Worm (Caenorhabditis elegans) whole organism, young adult: ENCODE results near the gene Y75B8A.34.

ENCODE experiments used
- B0261.1 ChIP-seq: sonication (generic microtip); optimal IDR thresholded peaks from 2 replicates; lab custom pipeline; 2016; ENCODE audit warnings: mild to moderate bottlenecking, missing genetic modification characterization, moderate library complexity, missing compliant biosample characterization
- C06A6.2 ChIP-seq: fragments of 200-800 bp; sonication (Bioruptor generic); conservative IDR thresholded peaks from 2 replicates; pipeline ENCODE4 v1.3.6; 2022; ENCODE audit warnings: missing genetic modification characterization, missing compliant biosample characterization
- F10E7.11 ChIP-seq: sonication (generic microtip); optimal IDR thresholded peaks from 2 replicates; lab custom pipeline; 2017; ENCODE audit warnings: mild to moderate bottlenecking, missing genetic modification characterization, moderate library complexity, missing compliant biosample characterization
- F22D6.2 ChIP-seq: sonication (generic microtip); optimal IDR thresholded peaks from 2 replicates; lab custom pipeline; 2016; ENCODE audit warnings: mild to moderate bottlenecking, missing genetic modification characterization, missing compliant biosample characterization
- F33H1.4 ChIP-seq: fragments of 200-800 bp; sonication (Bioruptor generic); IDR thresholded peaks from 2 replicates; pipeline ENCODE4 v1.3.6; 2022; ENCODE audit warnings: missing genetic modification reagents, missing genetic modification characterization, missing compliant biosample characterization
- F49E8.2 ChIP-seq: sonication (generic microtip); optimal IDR thresholded peaks from 3 replicates; lab custom pipeline; 2017; ENCODE audit warnings: missing genetic modification characterization, mild to moderate bottlenecking, missing compliant biosample characterization, antibody characterized with exemption, moderate library complexity; ENCODE audit not compliant: insufficient read depth
- K11D2.4 ChIP-seq: fragments of 200-800 bp; sonication (Bioruptor generic); IDR thresholded peaks from 2 replicates; pipeline ENCODE4 v1.3.6; 2022; ENCODE audit warnings: missing genetic modification reagents, missing genetic modification characterization, missing compliant biosample characterization
- K12H6.12 ChIP-seq: fragments of 200-800 bp; sonication (Bioruptor generic); optimal IDR thresholded peaks from 2 replicates; lab custom pipeline; 2018; ENCODE audit warnings: mild to moderate bottlenecking, missing genetic modification characterization, missing compliant biosample characterization
- T07F8.4 ChIP-seq: sonication (generic microtip); optimal IDR thresholded peaks from 2 replicates; lab custom pipeline; 2016; ENCODE audit warnings: mild to moderate bottlenecking, missing genetic modification characterization, moderate library complexity, missing compliant biosample characterization
- Y53G8AR.9 ChIP-seq: fragments of 200-800 bp; sonication (Bioruptor generic); conservative IDR thresholded peaks from 2 replicates; pipeline ENCODE4 v1.3.6; 2022; ENCODE audit warnings: missing genetic modification reagents, missing genetic modification characterization, missing compliant biosample characterization
- ama-1 ChIP-seq, 3 experiments: fragments of 150-350 bp in 1 of 3; sonication (generic microtip) in 2 of 3; optimal IDR thresholded peaks; 2 replicates each; lab custom pipeline; 2014 to 2018; ENCODE audit warnings: missing biosample characterization in 2 of 3, missing genetic modification characterization in 2 of 3, missing genetic modification reagents in 2 of 3
- bed-2 ChIP-seq: fragments of 200-800 bp; sonication (Bioruptor generic); IDR thresholded peaks from 2 replicates; pipeline ENCODE4 v1.3.6; 2022; ENCODE audit warnings: missing genetic modification reagents, missing genetic modification characterization, missing compliant biosample characterization
- cebp-1 ChIP-seq, 2 experiments: fragments of 200-800 bp in 1 of 2; sonication (Bioruptor generic) in 1 of 2; sonication (generic microtip) in 1 of 2; IDR thresholded peaks in 1 of 2; optimal IDR thresholded peaks in 1 of 2; 2 replicates each; pipeline versions ENCODE4 v1.3.6 to Lab custom; 2017 to 2022; ENCODE audit warnings: missing compliant biosample characterization in 2 of 2, missing genetic modification characterization in 2 of 2, mild to moderate bottlenecking in 1 of 2, missing genetic modification reagents in 1 of 2, moderate library complexity in 1 of 2
- ceh-100 ChIP-seq: fragments of 200-800 bp; sonication (Bioruptor generic); IDR thresholded peaks from 2 replicates; pipeline ENCODE4 v1.3.6; 2022; ENCODE audit warnings: missing genetic modification reagents, missing genetic modification characterization, missing compliant biosample characterization
- ceh-58 ChIP-seq: fragments of 200-800 bp; sonication (Bioruptor generic); IDR thresholded peaks from 2 replicates; pipeline ENCODE4 v1.3.6; 2022; ENCODE audit warnings: missing genetic modification characterization, missing compliant biosample characterization
- die-1 ChIP-seq: sonication (generic microtip); optimal IDR thresholded peaks from 2 replicates; lab custom pipeline; 2016; ENCODE audit warnings: missing genotype, mild to moderate bottlenecking, missing genetic modification characterization, missing compliant biosample characterization
- dpl-1 ChIP-seq: fragments of 150-350 bp; optimal IDR thresholded peaks from 2 replicates; lab custom pipeline; 2014; ENCODE audit warnings: missing biosample characterization, missing genetic modification reagents, missing genetic modification characterization
- ets-4 ChIP-seq: fragments of 200-800 bp; sonication (Bioruptor generic); optimal IDR thresholded peaks from 2 replicates; lab custom pipeline; 2018; ENCODE audit warnings: mild to moderate bottlenecking, missing genetic modification characterization, missing compliant biosample characterization
- him-1 ChIP-seq: sonication (generic microtip); optimal IDR thresholded peaks from 2 replicates; lab custom pipeline; 2016; ENCODE audit warnings: missing genotype, missing genetic modification reagents, missing genetic modification characterization, missing compliant biosample characterization
- hlh-26 ChIP-seq: fragments of 200-800 bp; sonication (Bioruptor generic); conservative IDR thresholded peaks from 2 replicates; pipeline ENCODE4 v1.3.6; 2022; ENCODE audit warnings: missing genetic modification reagents, missing genetic modification characterization, missing compliant biosample characterization
- hrde-1 ChIP-seq: sonication (generic microtip); optimal IDR thresholded peaks from 2 replicates; lab custom pipeline; 2016; ENCODE audit warnings: missing genetic modification characterization, mild to moderate bottlenecking, missing compliant biosample characterization, moderate library complexity, missing genotype, missing genetic modification reagents, borderline replicate concordance
- lin-26 ChIP-seq: fragments of 200-800 bp; sonication (Bioruptor generic); IDR thresholded peaks from 2 replicates; pipeline ENCODE4 v1.3.6; 2022; ENCODE audit warnings: missing genetic modification reagents, missing genetic modification characterization, missing compliant biosample characterization
- lin-35 ChIP-seq, 3 experiments: fragments of 150-350 bp in 2 of 3; sonication (generic microtip) in 1 of 3; optimal IDR thresholded peaks; 2 replicates each; lab custom pipeline; 2014 to 2018; ENCODE audit warnings: missing biosample characterization in 3 of 3, missing genetic modification characterization in 3 of 3, missing genetic modification reagents in 3 of 3
- lin-40 ChIP-seq: sonication (generic microtip); optimal IDR thresholded peaks from 2 replicates; lab custom pipeline; 2016; ENCODE audit warnings: missing genetic modification characterization, mild to moderate bottlenecking, missing compliant biosample characterization, missing genotype, missing genetic modification reagents
- lin-54 ChIP-seq: fragments of 200-800 bp; sonication (Bioruptor generic); optimal IDR thresholded peaks from 2 replicates; lab custom pipeline; 2018; ENCODE audit warnings: mild to moderate bottlenecking, missing genetic modification characterization, missing compliant biosample characterization
- madf-10 ChIP-seq: sonication (generic microtip); optimal IDR thresholded peaks from 2 replicates; lab custom pipeline; 2016; ENCODE audit warnings: mild to moderate bottlenecking, missing genetic modification characterization, missing compliant biosample characterization
- madf-3 ChIP-seq: fragments of 200-800 bp; sonication (Bioruptor generic); IDR thresholded peaks from 2 replicates; pipeline ENCODE4 v1.3.6; 2022; ENCODE audit warnings: missing genetic modification reagents, missing genetic modification characterization, missing compliant biosample characterization
- madf-8 ChIP-seq: fragments of 200-800 bp; sonication (Bioruptor generic); conservative IDR thresholded peaks from 2 replicates; pipeline ENCODE4 v1.3.6; 2022; ENCODE audit warnings: missing genetic modification reagents, missing genetic modification characterization, missing compliant biosample characterization
- mes-4 ChIP-seq: sonication (generic microtip); optimal IDR thresholded peaks from 2 replicates; lab custom pipeline; 2016; ENCODE audit warnings: missing genotype, missing genetic modification characterization, missing compliant biosample characterization
- mxl-1 ChIP-seq: sonication (generic microtip); optimal IDR thresholded peaks from 2 replicates; lab custom pipeline; 2016; ENCODE audit warnings: missing genetic modification characterization, missing compliant biosample characterization
- nfyb-1 ChIP-seq: fragments of 200-800 bp; sonication (Bioruptor generic); IDR thresholded peaks from 2 replicates; pipeline ENCODE4 v1.3.6; 2022; ENCODE audit warnings: missing genetic modification reagents, missing genetic modification characterization, missing compliant biosample characterization
- nhr-120 ChIP-seq: fragments of 200-800 bp; sonication (Bioruptor generic); IDR thresholded peaks from 2 replicates; pipeline ENCODE4 v1.3.6; 2022; ENCODE audit warnings: missing genetic modification characterization, missing compliant biosample characterization
- nhr-179 ChIP-seq: sonication (generic microtip); optimal IDR thresholded peaks from 2 replicates; lab custom pipeline; 2016; ENCODE audit warnings: mild to moderate bottlenecking, missing genetic modification characterization, missing compliant biosample characterization
- rec-8 ChIP-seq, 2 experiments: sonication (generic microtip); optimal IDR thresholded peaks; 2 replicates each; lab custom pipeline; 2016; ENCODE audit warnings: mild to moderate bottlenecking in 2 of 2, missing genetic modification characterization in 2 of 2, missing genetic modification reagents in 2 of 2, missing genotype in 2 of 2, missing biosample characterization in 1 of 2, missing compliant biosample characterization in 1 of 2, moderate library complexity in 1 of 2
- snpc-1.1 ChIP-seq: sonication (generic microtip); optimal IDR thresholded peaks from 2 replicates; lab custom pipeline; 2017; ENCODE audit warnings: missing genetic modification characterization, mild to moderate bottlenecking, missing compliant biosample characterization, antibody characterized with exemption, moderate library complexity, missing genotype, missing genetic modification reagents; ENCODE audit not compliant: insufficient read depth
- snpc-4 ChIP-seq, 5 experiments: fragments of 150-350 bp in 1 of 5; sonication (generic microtip) in 4 of 5; optimal IDR thresholded peaks; 2 replicates each; lab custom pipeline; 2014 to 2018; ENCODE audit warnings: missing genetic modification characterization in 5 of 5, missing biosample characterization in 3 of 5, antibody characterized with exemption in 2 of 5, mild to moderate bottlenecking in 2 of 5, missing compliant biosample characterization in 2 of 5, missing genotype in 2 of 5, moderate library complexity in 2 of 5, missing genetic modification reagents in 1 of 5
- somi-1 ChIP-seq: fragments of 200-800 bp; sonication (Bioruptor generic); optimal IDR thresholded peaks from 2 replicates; lab custom pipeline; 2018; ENCODE audit warnings: mild to moderate bottlenecking, missing genetic modification characterization, missing compliant biosample characterization
- tbp1 ChIP-seq: fragments of 200-800 bp; sonication (Bioruptor generic); optimal IDR thresholded peaks from 2 replicates; lab custom pipeline; 2018; ENCODE audit warnings: mild to moderate bottlenecking, missing genetic modification characterization, missing compliant biosample characterization
- unc-62 ChIP-seq: fragments of 150-350 bp; optimal IDR thresholded peaks from 2 replicates; lab custom pipeline; 2014; ENCODE audit warnings: missing biosample characterization, missing genetic modification reagents, missing genetic modification characterization
- zim-3 ChIP-seq: sonication (generic microtip); optimal IDR thresholded peaks from 2 replicates; lab custom pipeline; 2017; ENCODE audit warnings: mild to moderate bottlenecking, missing genetic modification characterization, moderate library complexity, missing compliant biosample characterization
- ztf-18 ChIP-seq: sonication (generic microtip); optimal IDR thresholded peaks from 2 replicates; lab custom pipeline; 2016; ENCODE audit warnings: missing genotype, mild to moderate bottlenecking, missing genetic modification characterization, missing compliant biosample characterization
- ztf-25 ChIP-seq: fragments of 200-800 bp; sonication (Bioruptor generic); IDR thresholded peaks from 2 replicates; pipeline ENCODE4 v1.3.6; 2022; ENCODE audit warnings: missing genetic modification reagents, missing genetic modification characterization, missing compliant biosample characterization

Y75B8A.34 gene

DNA sequence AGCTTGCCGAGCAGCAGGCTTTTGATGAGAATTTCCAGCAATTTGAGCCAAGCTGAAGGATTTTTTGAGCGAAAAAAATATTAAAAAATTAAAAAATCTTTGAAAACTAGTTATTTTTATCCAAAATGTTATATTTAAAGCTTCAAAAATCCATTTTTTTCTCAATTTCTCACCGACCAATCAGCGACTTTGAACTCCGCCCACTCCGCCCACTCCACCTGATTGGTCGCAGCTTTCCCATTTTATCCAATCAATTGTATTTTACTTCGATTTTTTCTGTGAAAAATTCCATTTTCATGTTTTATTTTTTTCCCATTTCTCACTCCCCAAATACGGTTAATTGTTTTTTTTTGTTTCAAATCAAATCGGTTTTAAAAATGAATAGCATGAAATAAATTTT lies 14.4 kb upstream of the Y75B8A.34 start:
- TF ChIP-seq F22D6.2 (tag; lab: Kevin White, UChicago) (no peak), nhr-120 (GFP tag; lab: Robert Waterston, UW) (no peak), bed-2 (GFP tag; lab: Robert Waterston, UW) (no peak), K12H6.12 (no peak), him-1 (tag; lab: Kevin White, UChicago) (peak; percentile 52), nfyb-1 (GFP tag; lab: Robert Waterston, UW) (peak; percentile 89), ets-4 (GFP tag; lab: Kevin White, UChicago) (no peak), ztf-25 (GFP tag; lab: Robert Waterston, UW) (no peak), F10E7.11 (tag; lab: Kevin White, UChicago) (no peak), nhr-179 (tag; lab: Kevin White, UChicago) (no peak), zim-3 (tag; lab: Kevin White, UChicago) (no peak), dpl-1 (no peak), T07F8.4 (tag; lab: Kevin White, UChicago) (no peak), madf-10 (tag; lab: Kevin White, UChicago) (no peak), mes-4 (no peak), hrde-1 (tag; lab: Kevin White, UChicago) (no peak), K11D2.4 (no peak)

- TF ChIP-seq C06A6.2 (GFP tag; lab: Robert Waterston, UW): no peak
Measured at ce11 chrIII:12349027-12349426, 10.3 kb upstream of the Y75B8A.34 start.

- peak; percentile 13 for TF ChIP-seq somi-1 (GFP tag; lab: Kevin White, UChicago)
- peak; percentile 26 for TF ChIP-seq ztf-18
- TF ChIP-seq mes-4: no peak
- TF ChIP-seq cebp-1 (GFP tag; IDR thresholded peaks at IDR 0.05; lab: Robert Waterston, UW): peak; percentile 62; the same call in 1 of the 2 replicates
- TF ChIP-seq cebp-1 (tag; optimal IDR thresholded peaks at IDR 0.05; lab: Kevin White, UChicago): peak; percentile 69
- TF ChIP-seq K11D2.4: peak; percentile 85
- peak; percentile 29 for TF ChIP-seq K12H6.12
- no peak for TF ChIP-seq lin-26 (GFP tag; lab: Robert Waterston, UW)
- TF ChIP-seq mxl-1 (tag; lab: Kevin White, UChicago): no peak
- TF ChIP-seq Y53G8AR.9 (GFP tag; lab: Robert Waterston, UW): peak; percentile 82
- TF ChIP-seq lin-40 (tag; lab: Kevin White, UChicago): peak; percentile 79
- TF ChIP-seq hrde-1 (tag; lab: Kevin White, UChicago): no peak
- TF ChIP-seq tbp1 (GFP tag; lab: Kevin White, UChicago): peak; percentile 54
- no peak for TF ChIP-seq hlh-26 (GFP tag; lab: Robert Waterston, UW)
- peak; percentile 40; the same call in 1 of the 2 replicates for TF ChIP-seq ceh-100
- no peak for TF ChIP-seq die-1 (tag; lab: Kevin White, UChicago)
- TF ChIP-seq madf-8 (GFP tag; lab: Robert Waterston, UW): peak; percentile 41; the same call in 1 of the 2 replicates
- TF ChIP-seq lin-54 (GFP tag; lab: Kevin White, UChicago): peak; percentile 80
- TF ChIP-seq snpc-4 (GFP tag; optimal IDR thresholded peaks at IDR 0.05; lab: Kevin White, UChicago): no peak
- TF ChIP-seq snpc-4 (tag; optimal IDR thresholded peaks at IDR 0.05; lab: Kevin White, UChicago): peak in 2 of 4 experiments; percentile 64 to 70
- peak in 1 of 3 experiments; percentile 30 for TF ChIP-seq lin-35 (GFP tag; optimal IDR thresholded peaks at IDR 0.05; lab: Kevin White, UChicago)
- no peak for TF ChIP-seq zim-3 (tag; lab: Kevin White, UChicago)
- TF ChIP-seq T07F8.4 (tag; lab: Kevin White, UChicago): no peak
- TF ChIP-seq rec-8 (tag; optimal IDR thresholded peaks at IDR 0.05; lab: Kevin White, UChicago): peak; percentile 9 to 11
- peak; percentile 70 for TF ChIP-seq F33H1.4
- TF ChIP-seq ceh-58 (GFP tag; lab: Robert Waterston, UW): no peak
- TF ChIP-seq unc-62 (GFP tag; lab: Kevin White, UChicago): no peak
- no peak for TF ChIP-seq ama-1 (optimal IDR thresholded peaks at IDR 0.05; lab: Kevin White, UChicago)
- no peak for TF ChIP-seq ama-1 (GFP tag; optimal IDR thresholded peaks at IDR 0.05; lab: Kevin White, UChicago)
- peak; percentile 48 for TF ChIP-seq snpc-1.1 (tag; lab: Kevin White, UChicago)
- peak; percentile 63; the same call in 1 of the 2 replicates for TF ChIP-seq madf-3 (GFP tag; lab: Robert Waterston, UW)
- TF ChIP-seq B0261.1 (tag; lab: Kevin White, UChicago): no peak
- no peak for TF ChIP-seq F49E8.2
Measured at ce11 chrIII:12351301-12351700, 8.1 kb upstream of the Y75B8A.34 start, which contains the start of the genes pph-4.1 and Y75B8A.31. TSS of gene pph-4.1 (minus strand) at chrIII:12351336. TSS of gene Y75B8A.31 (plus strand) at chrIII:12351642.
